Worm (Caenorhabditis elegans): ENCODE data around the gene T13H5.8.

Gene T13H5.8

DNA sequence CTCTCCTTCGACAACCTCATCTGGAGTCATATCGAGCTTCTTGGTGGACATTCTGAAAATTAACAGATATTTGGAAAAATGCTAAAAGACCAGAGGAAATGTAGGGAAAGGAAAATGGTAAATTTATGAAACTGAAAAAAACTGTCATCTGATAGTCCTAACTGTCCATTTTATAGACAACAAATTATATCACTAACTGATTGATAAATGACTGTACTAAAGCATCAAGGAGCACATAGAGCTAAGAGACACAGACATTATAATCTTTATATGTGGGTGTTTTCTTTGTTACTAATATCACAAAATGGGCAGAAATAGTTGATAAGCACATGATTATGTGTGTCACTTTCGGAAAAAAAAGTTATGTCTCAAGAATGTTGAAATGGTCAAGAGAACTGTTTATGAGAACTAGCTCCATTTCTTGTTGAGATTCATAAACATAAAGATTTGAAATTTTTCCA is 48.5 kb downstream of the T13H5.8 start, which contains the start of gene F54C9.3 (continued):
- TF ChIP-seq ZK337.2 (GFP tag; IDR thresholded peaks at IDR 0.05) (no peak), snpc-1.2 (GFP tag; IDR thresholded peaks at IDR 0.05) (no peak), F26F4.8 (GFP tag; conservative IDR thresholded peaks at IDR 0.05) (no peak), zag-1 (tag; optimal IDR thresholded peaks at IDR 0.05) (no peak), spr-1 (tag; optimal IDR thresholded peaks at IDR 0.05) (no peak), lin-29 (GFP tag; IDR thresholded peaks at IDR 0.05) (no peak), unc-39 (tag; optimal IDR thresholded peaks at IDR 0.05) (no peak), dpl-1 (GFP tag; optimal IDR thresholded peaks at IDR 0.05) (no peak), unc-62 (GFP tag; optimal IDR thresholded peaks at IDR 0.05 in 1 of 2) (no peak), unc-62 (tag; optimal IDR thresholded peaks at IDR 0.05) (no peak), dmd-6 (GFP tag; IDR thresholded peaks at IDR 0.05) (peak; percentile 92), ceh-44 (GFP tag; IDR thresholded peaks at IDR 0.05) (no peak), lim-7 (GFP tag; IDR thresholded peaks at IDR 0.05) (no peak), ztf-11 (tag; optimal IDR thresholded peaks at IDR 0.05) (no peak), nhr-237 (tag; optimal IDR thresholded peaks at IDR 0.05) (no peak), hmg-1.1 (GFP tag; IDR thresholded peaks at IDR 0.05) (no peak), Y75B8A.6 (GFP tag; IDR thresholded peaks at IDR 0.05) (no peak), dve-1 (tag; optimal IDR thresholded peaks at IDR 0.05; ENCODE audit: insufficient read depth) (peak; percentile 92), nhr-11 (tag; optimal IDR thresholded peaks at IDR 0.05) (no peak), mxl-2 (GFP tag; conservative IDR thresholded peaks at IDR 0.05) (no peak), nhr-6 (tag; optimal IDR thresholded peaks at IDR 0.05) (no peak), madf-5 (GFP tag; IDR thresholded peaks at IDR 0.05) (no peak), F10B5.3 (tag; optimal IDR thresholded peaks at IDR 0.05) (no peak), saeg-2 (GFP tag; IDR thresholded peaks at IDR 0.05) (no peak), skn-1 (tag; optimal IDR thresholded peaks at IDR 0.05) (no peak), mes-2 (tag; optimal IDR thresholded peaks at IDR 0.05; ENCODE audit: poor library complexity, severe bottlenecking) (no peak), ztf-7 (tag; optimal IDR thresholded peaks at IDR 0.05) (no peak)

DNA sequence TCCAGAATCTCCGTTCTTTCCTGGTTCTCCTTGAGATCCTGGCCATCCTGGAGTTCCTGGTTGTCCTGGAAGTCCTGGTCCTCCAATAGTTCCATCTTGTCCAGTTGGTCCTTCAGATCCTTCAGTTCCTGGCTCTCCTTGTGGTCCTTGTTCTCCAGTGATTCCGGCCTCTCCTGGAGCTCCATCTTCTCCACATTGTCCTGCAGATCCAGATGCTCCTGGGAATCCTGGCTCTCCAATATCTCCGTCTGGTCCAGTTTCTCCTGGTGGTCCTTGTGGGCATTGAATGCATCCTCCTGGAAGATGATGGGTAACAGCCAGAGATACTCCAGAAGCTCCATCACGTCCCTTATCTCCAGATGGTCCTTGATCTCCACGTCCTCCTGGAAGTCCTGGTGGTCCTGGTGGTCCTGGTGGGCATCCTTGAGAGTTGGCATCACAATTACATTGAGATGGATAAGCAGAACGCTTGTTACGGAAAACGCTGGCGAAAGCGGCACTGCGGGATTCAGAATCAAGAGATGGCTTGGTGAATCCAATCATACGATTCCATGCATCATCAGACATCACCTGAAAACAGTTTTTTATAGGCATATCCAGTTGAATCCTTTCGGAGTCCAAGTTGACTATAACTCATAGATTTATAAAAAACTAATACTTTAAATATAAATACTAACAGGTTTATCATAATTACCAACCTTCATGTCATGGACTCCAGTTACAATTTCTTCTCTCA is 50.1 kb downstream of the T13H5.8 start:
- TF ChIP-seq F26F4.8 (GFP tag; conservative IDR thresholded peaks at IDR 0.05), result no peak
- TF ChIP-seq ceh-44 (GFP tag; IDR thresholded peaks at IDR 0.05), result no peak
- no peak for TF ChIP-seq cey-2 (tag; optimal IDR thresholded peaks at IDR 0.05; ENCODE audit: borderline replicate concordance, insufficient read depth)
- TF ChIP-seq fos-1 (tag; optimal IDR thresholded peaks at IDR 0.05), result no peak
- no peak for TF ChIP-seq aha-1 (tag)
- TF ChIP-seq zfp-2 (tag; optimal IDR thresholded peaks at IDR 0.05), result no peak
- TF ChIP-seq pqm-1 (tag; optimal IDR thresholded peaks at IDR 0.05), result no peak
- no peak for TF ChIP-seq lin-38 (GFP tag; IDR thresholded peaks at IDR 0.05)
- TF ChIP-seq daf-19 (GFP tag; conservative IDR thresholded peaks at IDR 0.05), result no peak
- 0 out of 2 replicates have a peak, but pooled peaks have one; percentile 69 for TF ChIP-seq egl-43 (GFP tag; IDR thresholded peaks at IDR 0.05)
- TF ChIP-seq D1046.2 (GFP tag; IDR thresholded peaks at IDR 0.05), result no peak
- TF ChIP-seq saeg-2 (GFP tag; IDR thresholded peaks at IDR 0.05), result 0 out of 2 replicates have a peak, but pooled peaks have one; percentile 19
- TF ChIP-seq lim-7 (GFP tag; IDR thresholded peaks at IDR 0.05), result no peak
- no peak for TF ChIP-seq spr-1 (tag; optimal IDR thresholded peaks at IDR 0.05)
- no peak for TF ChIP-seq F10B5.3 (tag; optimal IDR thresholded peaks at IDR 0.05)
- no peak for TF ChIP-seq pha-4 (GFP tag; IDR thresholded peaks at IDR 0.05)
- TF ChIP-seq pha-4 (tag; optimal IDR thresholded peaks at IDR 0.05), result no peak
- no peak for TF ChIP-seq T20F7.1 (GFP tag; optimal IDR thresholded peaks at IDR 0.05)
- TF ChIP-seq zag-1 (tag; optimal IDR thresholded peaks at IDR 0.05), result no peak
- no peak for TF ChIP-seq ceh-32 (tag; optimal IDR thresholded peaks at IDR 0.05; ENCODE audit: poor library complexity)
- TF ChIP-seq nhr-237 (tag; optimal IDR thresholded peaks at IDR 0.05), result no peak
- TF ChIP-seq unc-62 (GFP tag; optimal IDR thresholded peaks at IDR 0.05 in 1 of 2), result peak in 1 of 2 experiments; percentile 69
- TF ChIP-seq unc-62 (tag; optimal IDR thresholded peaks at IDR 0.05), result no peak
- no peak for TF ChIP-seq Y105C5A.15 (GFP tag; IDR thresholded peaks at IDR 0.05)
- peak; percentile 63 for TF ChIP-seq set-16 (GFP tag; IDR thresholded peaks at IDR 0.05)
- TF ChIP-seq snpc-1.2 (GFP tag; IDR thresholded peaks at IDR 0.05), result no peak
- TF ChIP-seq dmd-9 (GFP tag; IDR thresholded peaks at IDR 0.05), result no peak
- TF ChIP-seq ceh-82 (tag; optimal IDR thresholded peaks at IDR 0.05), result no peak
- TF ChIP-seq T26A8.4 (GFP tag; IDR thresholded peaks at IDR 0.05), result peak; percentile 53; the same call in 1 of the 2 replicates
- no peak for TF ChIP-seq lsy-2 (tag; optimal IDR thresholded peaks at IDR 0.05)
- no peak for TF ChIP-seq ceh-28 (tag; optimal IDR thresholded peaks at IDR 0.05)
